Worm (Caenorhabditis elegans) whole organism, mixed stage, embryonic: ENCODE results near the gene gar-2.

ENCODE experiments used
- bed-3 ChIP-seq: fragments of 200-800 bp; sonication (Bioruptor generic); optimal IDR thresholded peaks from 3 replicates; lab custom pipeline; 2018; ENCODE audit warnings: mild to moderate bottlenecking, missing genetic modification characterization, moderate library complexity, missing compliant biosample characterization
- ceh-39 ChIP-seq: fragments of 150-350 bp; optimal IDR thresholded peaks from 2 replicates; lab custom pipeline; 2014; ENCODE audit warnings: missing biosample characterization, missing genetic modification characterization
- cnd-1 ChIP-seq: fragments of 200-800 bp; sonication (Bioruptor generic); optimal IDR thresholded peaks from 2 replicates; lab custom pipeline; 2018; ENCODE audit warnings: mild to moderate bottlenecking, missing genetic modification characterization, missing compliant biosample characterization
- elt-3 ChIP-seq: fragments of 150-350 bp; optimal IDR thresholded peaks from 2 replicates; lab custom pipeline; 2014; ENCODE audit warnings: missing biosample characterization, missing genetic modification characterization
- nhr-28 ChIP-seq: fragments of 150-350 bp; optimal IDR thresholded peaks from 2 replicates; lab custom pipeline; 2014; ENCODE audit warnings: missing biosample characterization, missing genetic modification characterization
- nhr-76 ChIP-seq: sonication (generic microtip); optimal IDR thresholded peaks from 2 replicates; lab custom pipeline; 2017; ENCODE audit warnings: missing biosample characterization, missing genetic modification characterization
- pha-4 ChIP-seq: fragments of 150-350 bp; optimal IDR thresholded peaks from 2 replicates; lab custom pipeline; 2018; ENCODE audit warnings: missing biosample characterization, missing genetic modification reagents, missing genetic modification characterization
- sem-2 ChIP-seq: fragments of 200-800 bp; sonication (Bioruptor generic); optimal IDR thresholded peaks from 2 replicates; lab custom pipeline; 2018; ENCODE audit warnings: mild to moderate bottlenecking, missing genetic modification characterization, missing compliant biosample characterization
- snpc-4 ChIP-seq: fragments of 150-350 bp; optimal IDR thresholded peaks from 2 replicates; lab custom pipeline; 2014; ENCODE audit warnings: missing biosample characterization, missing genetic modification characterization
- sptf-1 ChIP-seq: sonication (generic microtip); optimal IDR thresholded peaks from 2 replicates; lab custom pipeline; 2017; ENCODE audit warnings: mild to moderate bottlenecking, missing genetic modification characterization, moderate library complexity, missing compliant biosample characterization
- unc-62 ChIP-seq: fragments of 150-350 bp; optimal IDR thresholded peaks from 2 replicates; lab custom pipeline; 2014; ENCODE audit warnings: missing biosample characterization, missing genetic modification reagents, missing genetic modification characterization
- ztf-11 ChIP-seq: fragments of 150-350 bp; optimal IDR thresholded peaks from 2 replicates; lab custom pipeline; 2014; ENCODE audit warnings: missing biosample characterization, missing genetic modification characterization

ce11 chrIII:6343229-6343628 is 34.1 kb downstream of the gar-2 start, which contains the start of gene C56G2.9:
- TF ChIP-seq snpc-4 (tag; lab: Kevin White, UChicago) = no peak
- no peak for TF ChIP-seq cnd-1 (tag; lab: Kevin White, UChicago)
- no peak for TF ChIP-seq sem-2 (GFP tag; lab: Kevin White, UChicago)
- TF ChIP-seq ztf-11 = no peak
- no peak for TF ChIP-seq sptf-1 (tag; lab: Kevin White, UChicago)
- no peak for TF ChIP-seq elt-3 (tag; lab: Kevin White, UChicago)
- no peak for TF ChIP-seq pha-4 (tag; lab: Kevin White, UChicago)
- no peak for TF ChIP-seq ceh-39 (tag; lab: Kevin White, UChicago)
- no peak for TF ChIP-seq nhr-28 (tag; lab: Kevin White, UChicago)
- TF ChIP-seq unc-62 (GFP tag; lab: Kevin White, UChicago) = no peak
- no peak for TF ChIP-seq bed-3 (GFP tag; lab: Kevin White, UChicago)
- TF ChIP-seq nhr-76 (tag; lab: Kevin White, UChicago) = no peak
